Worm (Caenorhabditis elegans) whole organism, L2 larva: ENCODE results near the gene K03A11.1.

ENCODE experiments used
- aly-2 ChIP-seq: fragments of 150-350 bp; optimal IDR thresholded peaks from 2 replicates; lab custom pipeline; 2014; ENCODE audit warnings: missing biosample characterization, missing genetic modification characterization
- dmd-4 ChIP-seq: sonication (generic microtip); optimal IDR thresholded peaks from 2 replicates; lab custom pipeline; 2017; ENCODE audit warnings: missing biosample characterization, missing genetic modification characterization
- elt-3 ChIP-seq: sonication (generic microtip); optimal IDR thresholded peaks from 2 replicates; lab custom pipeline; 2017; ENCODE audit warnings: missing biosample characterization, missing genetic modification characterization
- lin-13 ChIP-seq: fragments of 150-350 bp; optimal IDR thresholded peaks from 2 replicates; lab custom pipeline; 2014; ENCODE audit warnings: missing biosample characterization, missing genetic modification reagents, missing genetic modification characterization
- lin-39 ChIP-seq: fragments of 150-350 bp; optimal IDR thresholded peaks from 2 replicates; lab custom pipeline; 2014; ENCODE audit warnings: missing biosample characterization, missing genetic modification reagents, missing genetic modification characterization
- lsy-2 ChIP-seq, 2 experiments: fragments of 150-350 bp in 1 of 2; sonication (generic microtip) in 1 of 2; optimal IDR thresholded peaks; 2 replicates each; lab custom pipeline; 2014 to 2017; ENCODE audit warnings: missing biosample characterization in 2 of 2, missing genetic modification characterization in 2 of 2
- nhr-12 ChIP-seq: fragments of 150-350 bp; optimal IDR thresholded peaks from 2 replicates; lab custom pipeline; 2014; ENCODE audit warnings: missing biosample characterization, missing genetic modification characterization
- nhr-237 ChIP-seq: fragments of 150-350 bp; optimal IDR thresholded peaks from 2 replicates; lab custom pipeline; 2014; ENCODE audit warnings: missing biosample characterization, missing genetic modification characterization
- nhr-6 ChIP-seq: fragments of 150-350 bp; optimal IDR thresholded peaks from 2 replicates; lab custom pipeline; 2014; ENCODE audit warnings: missing biosample characterization, missing genetic modification characterization
- sem-4 ChIP-seq: fragments of 150-350 bp; optimal IDR thresholded peaks from 2 replicates; lab custom pipeline; 2014; ENCODE audit warnings: missing biosample characterization, missing genetic modification reagents, missing genetic modification characterization
- skn-1 ChIP-seq: sonication (generic microtip); optimal IDR thresholded peaks from 2 replicates; lab custom pipeline; 2017; ENCODE audit warnings: missing biosample characterization, missing genetic modification characterization
- unc-62 ChIP-seq: fragments of 150-350 bp; optimal IDR thresholded peaks from 2 replicates; lab custom pipeline; 2014; ENCODE audit warnings: missing biosample characterization, missing genetic modification reagents, missing genetic modification characterization
- ztf-11 ChIP-seq: sonication (generic microtip); optimal IDR thresholded peaks from 2 replicates; lab custom pipeline; 2017; ENCODE audit warnings: missing biosample characterization, missing genetic modification characterization
- ztf-4 ChIP-seq: fragments of 150-350 bp; optimal IDR thresholded peaks from 2 replicates; lab custom pipeline; 2014; ENCODE audit warnings: missing biosample characterization, missing genetic modification characterization

DNA sequence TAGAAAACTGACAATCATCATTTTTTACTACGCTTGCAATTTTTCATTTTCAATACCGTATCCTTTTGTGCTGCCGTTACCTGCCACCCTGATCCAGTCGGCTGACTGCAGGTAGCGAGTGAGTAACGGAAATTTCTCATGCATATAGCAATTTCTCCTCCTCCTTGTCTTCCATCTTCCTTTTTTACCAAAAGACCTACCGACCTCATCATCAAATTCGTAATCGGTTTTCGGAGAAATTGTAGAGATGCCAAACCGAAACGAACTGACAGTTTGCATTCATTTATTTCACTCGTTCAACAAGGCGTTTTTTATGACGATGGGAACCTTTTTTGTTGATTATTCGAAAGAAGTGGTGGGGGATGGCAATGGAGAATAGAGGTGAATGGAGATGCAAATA is 35.2 kb upstream of the K03A11.1 start:
- TF ChIP-seq dmd-4 (tag; lab: Kevin White, UChicago) (no peak), aly-2 (no peak), ztf-11 (no peak), nhr-12 (tag; lab: Kevin White, UChicago) (no peak), lsy-2 (tag; optimal IDR thresholded peaks at IDR 0.05; lab: Kevin White, UChicago) (no peak), lin-13 (no peak), unc-62 (GFP tag; lab: Kevin White, UChicago) (no peak), nhr-237 (tag; lab: Kevin White, UChicago) (no peak), elt-3 (tag; lab: Kevin White, UChicago) (no peak), nhr-6 (no peak), sem-4 (tag; lab: Kevin White, UChicago) (no peak), ztf-4 (no peak), lin-39 (tag; lab: Kevin White, UChicago) (no peak), skn-1 (tag; lab: Kevin White, UChicago) (no peak)
